Worm (Caenorhabditis elegans): ENCODE measurements around the gene Y54G9A.5.
A peak's percentile ranks its signal among the peaks of the same experiment; 100 is the strongest.

The Y54G9A.5 gene

ce11 chrII:13736906-13737305 is 14.1 kb downstream of the Y54G9A.5 start:
- TF ChIP-seq crh-2 (tag; optimal IDR thresholded peaks at IDR 0.05), result peak; percentile 1
- peak; percentile 63 for TF ChIP-seq sma-9 (GFP tag; optimal IDR thresholded peaks at IDR 0.05)
- TF ChIP-seq sma-9 (tag; optimal IDR thresholded peaks at IDR 0.05), result no peak
- peak; percentile 22 for TF ChIP-seq fos-1 (tag; optimal IDR thresholded peaks at IDR 0.05)
- TF ChIP-seq ama-1 (optimal IDR thresholded peaks at IDR 0.05), result no peak
- TF ChIP-seq alr-1 (tag; optimal IDR thresholded peaks at IDR 0.05), result no peak
- peak; percentile 14 for TF ChIP-seq nhr-129 (tag; optimal IDR thresholded peaks at IDR 0.05)
- peak; percentile 62 for TF ChIP-seq sma-3 (GFP tag; optimal IDR thresholded peaks at IDR 0.05)

DNA sequence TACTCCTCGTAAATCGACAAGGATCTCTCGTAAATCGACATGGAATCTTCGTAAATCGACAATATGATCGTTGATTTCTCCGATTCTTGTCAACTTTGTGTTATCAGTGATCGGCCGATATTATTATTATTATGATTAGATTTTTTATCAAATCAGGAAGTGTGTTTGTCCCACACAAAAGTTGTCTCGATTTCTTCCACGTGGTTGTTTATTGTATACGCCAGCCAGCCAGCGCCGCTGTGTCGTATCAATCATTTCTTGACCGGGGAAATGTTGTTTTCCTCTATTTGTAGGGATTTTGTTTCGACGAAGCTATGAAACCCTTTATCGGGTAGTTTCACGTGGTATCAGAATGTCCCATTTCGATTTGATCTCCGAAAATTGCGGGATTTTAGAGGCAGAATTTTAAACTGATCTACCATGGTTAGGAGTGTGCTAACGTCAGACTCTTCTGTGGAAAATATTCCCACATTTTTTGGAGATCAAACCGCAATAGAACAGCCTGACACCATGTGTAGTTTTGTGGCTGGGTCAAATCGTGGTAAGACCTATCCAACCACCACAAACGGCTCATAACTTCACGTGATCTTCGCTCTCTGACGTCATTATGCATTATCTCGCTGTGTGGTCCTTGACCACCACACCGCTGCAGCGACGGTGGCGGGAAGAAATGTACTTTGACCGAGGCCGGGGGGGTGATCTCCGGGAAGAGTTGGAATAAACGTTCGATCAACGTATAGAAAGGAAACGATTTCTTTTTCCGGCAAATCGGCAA is 15.1 kb downstream of the Y54G9A.5 start:
- no peak for TF ChIP-seq zag-1 (tag; optimal IDR thresholded peaks at IDR 0.05)
- TF ChIP-seq fos-1 (tag; optimal IDR thresholded peaks at IDR 0.05), result no peak
- TF ChIP-seq nhr-77 (tag; optimal IDR thresholded peaks at IDR 0.05), result no peak
- no peak for TF ChIP-seq mab-5 (tag; optimal IDR thresholded peaks at IDR 0.05)
- TF ChIP-seq nhr-129 (tag; optimal IDR thresholded peaks at IDR 0.05), result no peak
- no peak for TF ChIP-seq lin-39 (tag; optimal IDR thresholded peaks at IDR 0.05)
- TF ChIP-seq ama-1 (optimal IDR thresholded peaks at IDR 0.05), result peak; percentile 1
- peak; percentile 58 for TF ChIP-seq sma-3 (GFP tag; optimal IDR thresholded peaks at IDR 0.05)
- TF ChIP-seq nhr-21 (tag; optimal IDR thresholded peaks at IDR 0.05), result peak; percentile 51

DNA sequence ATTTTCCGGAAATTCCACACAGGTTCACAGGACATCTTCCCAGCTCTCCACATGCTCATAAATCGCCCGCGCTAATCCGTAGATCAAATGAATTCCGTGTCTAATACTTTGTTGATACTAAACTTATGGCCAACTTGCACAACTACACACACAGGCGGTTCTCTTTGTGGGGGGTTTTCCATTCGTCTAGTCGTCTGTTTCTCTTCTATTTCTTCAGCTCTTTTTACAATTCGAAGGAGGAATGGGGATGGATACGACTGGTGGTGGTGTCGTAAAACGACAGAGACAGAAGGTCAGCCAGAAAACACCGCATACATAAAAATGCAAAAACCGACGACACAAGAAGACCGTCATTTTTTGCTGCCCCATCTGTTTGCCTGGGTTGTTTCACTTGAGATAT is 16.6 kb downstream of the Y54G9A.5 start:
- TF ChIP-seq unc-55 (GFP tag; optimal IDR thresholded peaks at IDR 0.05), result peak; percentile 23
- TF ChIP-seq nhr-237 (tag; optimal IDR thresholded peaks at IDR 0.05), result no peak
- no peak for TF ChIP-seq R02D3.7 (tag; optimal IDR thresholded peaks at IDR 0.05)
- TF ChIP-seq nhr-25 (tag; optimal IDR thresholded peaks at IDR 0.05), result peak; percentile 7
- peak; percentile 12 for TF ChIP-seq nhr-129 (tag; optimal IDR thresholded peaks at IDR 0.05)
- TF ChIP-seq C34F6.9 (tag; optimal IDR thresholded peaks at IDR 0.05), result no peak
- no peak for TF ChIP-seq peb-1 (tag; optimal IDR thresholded peaks at IDR 0.05)
- TF ChIP-seq lsy-2 (tag; optimal IDR thresholded peaks at IDR 0.05), result peak in 1 of 2 experiments; percentile 22
- TF ChIP-seq aly-2 (tag; optimal IDR thresholded peaks at IDR 0.05), result no peak
- TF ChIP-seq egl-27 (tag; optimal IDR thresholded peaks at IDR 0.05), result no peak
- TF ChIP-seq nhr-12 (tag; optimal IDR thresholded peaks at IDR 0.05), result no peak
- TF ChIP-seq nhr-10 (tag; optimal IDR thresholded peaks at IDR 0.05), result no peak
- no peak for TF ChIP-seq lin-39 (tag; optimal IDR thresholded peaks at IDR 0.05)
- no peak for TF ChIP-seq alr-1 (tag; optimal IDR thresholded peaks at IDR 0.05)
- TF ChIP-seq mbf-1 (tag; optimal IDR thresholded peaks at IDR 0.05), result no peak

- TF ChIP-seq peb-1 (tag; optimal IDR thresholded peaks at IDR 0.05) (no peak), Y55F3AM.14 (GFP tag; optimal IDR thresholded peaks at IDR 0.05) (no peak), nhr-21 (tag; optimal IDR thresholded peaks at IDR 0.05) (no peak), nhr-10 (tag; optimal IDR thresholded peaks at IDR 0.05) (no peak), nhr-77 (tag; optimal IDR thresholded peaks at IDR 0.05) (no peak), dmd-4 (tag; optimal IDR thresholded peaks at IDR 0.05) (no peak)
These were observed 18.6 kb downstream of the Y54G9A.5 start, which contains the start of gene mig-14 for ce11 chrII:13741449-13741848. TSS of gene mig-14 (plus strand) at chrII:13741738.

- no peak for TF ChIP-seq ztf-1 (GFP tag; conservative IDR thresholded peaks at IDR 0.05)
- no peak for TF ChIP-seq ceh-82 (tag; optimal IDR thresholded peaks at IDR 0.05)
These were observed 27.3 kb downstream of the Y54G9A.5 start for ce11 chrII:13750128-13750527.

DNA sequence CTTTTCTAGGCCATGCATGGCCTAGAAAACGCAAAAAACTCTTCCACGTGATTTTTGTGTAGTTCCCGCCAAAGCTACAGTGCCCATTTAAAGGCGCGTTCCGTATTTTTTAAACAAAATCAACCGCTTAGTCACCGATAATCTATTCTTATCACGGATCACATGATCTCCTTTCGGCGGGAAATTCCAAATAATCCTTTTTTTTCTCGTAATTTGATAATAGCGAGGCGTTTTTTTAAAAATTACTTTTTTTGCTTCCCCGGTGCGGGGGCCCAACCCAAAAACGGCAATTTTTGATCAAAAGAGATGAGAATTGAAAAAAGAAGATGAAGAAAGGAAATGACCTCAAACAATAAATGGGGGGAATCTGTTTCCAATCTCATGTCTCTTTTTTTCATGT is 28.2 kb downstream of the Y54G9A.5 start:
- no peak for TF ChIP-seq aly-2 (tag; optimal IDR thresholded peaks at IDR 0.05)
- no peak for TF ChIP-seq blmp-1 (tag; optimal IDR thresholded peaks at IDR 0.05; ENCODE audit: insufficient read depth)
- no peak for TF ChIP-seq unc-55 (GFP tag; optimal IDR thresholded peaks at IDR 0.05)
- TF ChIP-seq nhr-77 (tag; optimal IDR thresholded peaks at IDR 0.05), result no peak
- peak; percentile 23 for TF ChIP-seq gmeb-1 (tag; optimal IDR thresholded peaks at IDR 0.05)
- no peak for TF ChIP-seq nhr-25 (tag; optimal IDR thresholded peaks at IDR 0.05)
